Fruit fly (Drosophila melanogaster): ENCODE results near the gene CG32121.

DNA sequence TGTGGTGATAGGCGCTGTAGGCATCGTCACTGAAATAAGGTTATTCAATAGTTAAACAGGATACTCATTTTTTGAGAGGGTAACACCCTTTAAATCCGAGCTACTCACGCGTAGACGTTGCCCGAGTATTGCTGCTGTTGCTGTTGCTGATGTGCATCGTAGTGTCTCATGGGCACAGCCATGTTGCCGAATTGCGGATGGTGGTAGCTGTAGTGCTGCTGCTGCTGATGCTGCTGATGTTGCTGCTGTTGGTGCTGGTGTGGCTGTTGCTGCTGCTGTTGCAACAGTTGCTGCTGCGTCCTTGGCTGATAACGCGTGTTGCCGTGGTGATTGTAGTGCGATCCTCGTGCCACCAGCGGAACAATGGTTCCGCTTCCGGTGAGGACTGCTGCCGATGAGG, 8.0 kb upstream of the CG32121 start:
- TF ChIP-seq Sin3A (optimal IDR thresholded peaks at IDR 0.05): no peak
- no peak for TF ChIP-seq psq (optimal IDR thresholded peaks at IDR 0.05)
